Fruit fly (Drosophila melanogaster): ENCODE results near the gene CG7884.

- TF ChIP-seq CTCF (optimal IDR thresholded peaks at IDR 0.05) (no peak), CG8478 (optimal IDR thresholded peaks at IDR 0.05) (no peak)
Measured at dm6 chrX:19201630-19202029, 18.8 kb upstream of the CG7884 start, which contains the start of gene CG7990.

Data from S2 (cell line).